Fruit fly (Drosophila melanogaster) whole organism, embryonic: ENCODE results near the gene CG32243.

Source experiments
- Aef1 ChIP-seq: fragments of 200-800 bp; sonication (Bioruptor generic); IDR thresholded peaks from 3 replicates; pipeline ENCODE4 v1.3.6; 2022; ENCODE audit warnings: missing biosample characterization, missing genetic modification characterization
- Asciz ChIP-seq: fragments of 200-800 bp; sonication (Bioruptor generic); optimal IDR thresholded peaks from 2 replicates; lab custom pipeline; 2017; ENCODE audit warnings: missing biosample characterization, mild to moderate bottlenecking, missing genetic modification characterization, missing genetic modification reagents
- C15 ChIP-seq: fragments of 200-800 bp; sonication (Bioruptor generic); IDR thresholded peaks from 3 replicates; pipeline ENCODE4 v1.3.6; 2022; ENCODE audit warnings: missing biosample characterization, missing genetic modification characterization
- CG10267 ChIP-seq: fragments of 200-800 bp; sonication (Bioruptor generic); optimal IDR thresholded peaks from 2 replicates; lab custom pipeline; 2018; ENCODE audit warnings: missing biosample characterization, mild to moderate bottlenecking, missing genetic modification characterization, moderate library complexity
- CG10274 ChIP-seq: fragments of 200-800 bp; sonication (Bioruptor generic); optimal IDR thresholded peaks from 3 replicates; lab custom pipeline; 2017; ENCODE audit warnings: missing biosample characterization, mild to moderate bottlenecking, missing genetic modification characterization
- CG11456 ChIP-seq: fragments of 200-800 bp; sonication (Bioruptor generic); IDR thresholded peaks from 3 replicates; pipeline ENCODE4 v1.3.6; 2022; ENCODE audit warnings: missing biosample characterization, missing genetic modification characterization
- CG11504 ChIP-seq: fragments of 200-800 bp; sonication (Bioruptor generic); optimal IDR thresholded peaks from 3 replicates; lab custom pipeline; 2019; ENCODE audit warnings: missing biosample characterization, mild to moderate bottlenecking, missing genetic modification characterization, moderate library complexity
- CG12391 ChIP-seq: fragments of 200-800 bp; sonication (Bioruptor generic); optimal IDR thresholded peaks from 3 replicates; lab custom pipeline; 2018; ENCODE audit warnings: missing biosample characterization, mild to moderate bottlenecking, missing genetic modification characterization, moderate library complexity
- CG14050 ChIP-seq: fragments of 200-800 bp; sonication (Bioruptor generic); IDR thresholded peaks from 3 replicates; pipeline ENCODE4 v1.3.6; 2022; ENCODE audit warnings: missing biosample characterization, missing genetic modification characterization
- CG15073 ChIP-seq: fragments of 200-800 bp; sonication (Bioruptor generic); optimal IDR thresholded peaks from 2 replicates; lab custom pipeline; 2016; ENCODE audit warnings: missing biosample characterization, missing genetic modification characterization
- CG15514 ChIP-seq: fragments of 200-800 bp; sonication (Bioruptor generic); optimal IDR thresholded peaks from 3 replicates; lab custom pipeline; 2017; ENCODE audit warnings: missing biosample characterization, missing genetic modification characterization, mild to moderate bottlenecking, moderate library complexity, missing genetic modification reagents
- CG16813 ChIP-seq: fragments of 200-800 bp; sonication (Bioruptor generic); IDR thresholded peaks from 3 replicates; pipeline ENCODE4 v1.3.6; 2022; ENCODE audit warnings: missing biosample characterization, missing genetic modification characterization; ENCODE audit not compliant: partially characterized antibody
- CG18011 ChIP-seq: fragments of 200-800 bp; sonication (Bioruptor generic); optimal IDR thresholded peaks from 2 replicates; lab custom pipeline; 2017; ENCODE audit warnings: missing biosample characterization, missing genetic modification characterization, mild to moderate bottlenecking, moderate library complexity, missing genotype
- CG2678 ChIP-seq: fragments of 200-800 bp; sonication (Bioruptor generic); optimal IDR thresholded peaks from 3 replicates; lab custom pipeline; 2019; ENCODE audit warnings: missing biosample characterization, mild to moderate bottlenecking, missing genetic modification characterization, moderate library complexity
- CG2875 ChIP-seq: fragments of 200-800 bp; sonication (Bioruptor generic); optimal IDR thresholded peaks from 2 replicates; lab custom pipeline; 2017; ENCODE audit warnings: missing biosample characterization, mild to moderate bottlenecking, missing genetic modification characterization, missing genetic modification reagents
- CG31441 ChIP-seq: fragments of 200-800 bp; sonication (Bioruptor generic); IDR thresholded peaks from 2 replicates; pipeline ENCODE4 v1.3.6; 2022; ENCODE audit warnings: missing biosample characterization, missing genetic modification characterization
- CG33213 ChIP-seq: fragments of 200-800 bp; sonication (Bioruptor generic); optimal IDR thresholded peaks from 3 replicates; lab custom pipeline; 2016; ENCODE audit warnings: missing biosample characterization, missing genetic modification characterization
- CG8388 ChIP-seq: fragments of 200-800 bp; sonication (Bioruptor generic); optimal IDR thresholded peaks from 2 replicates; lab custom pipeline; 2019; ENCODE audit warnings: missing biosample characterization, mild to moderate bottlenecking, missing genetic modification characterization, moderate library complexity
- CTCF ChIP-seq: fragments of 200-800 bp; sonication (Bioruptor generic); optimal IDR thresholded peaks from 2 replicates; lab custom pipeline; 2017; ENCODE audit warnings: missing biosample characterization, mild to moderate bottlenecking, missing genetic modification characterization, moderate library complexity
- Dfd ChIP-seq, 2 experiments: fragments of >200 bp; optimal IDR thresholded peaks; 2 replicates each; lab custom pipeline; 2017; ENCODE audit warnings: missing biosample characterization in 2 of 2, missing genetic modification characterization in 2 of 2
- E2f1 ChIP-seq: fragments of 200-800 bp; sonication (Bioruptor generic); IDR thresholded peaks from 2 replicates; pipeline ENCODE4 v1.3.6; 2022; ENCODE audit warnings: missing biosample characterization, missing genetic modification characterization
- Eip74EF ChIP-seq, 2 experiments: fragments of 200-800 bp in 1 of 2; fragments of >200 bp in 1 of 2; sonication (Bioruptor generic) in 1 of 2; optimal IDR thresholded peaks; 2 replicates each; lab custom pipeline; 2017 to 2019; ENCODE audit warnings: missing biosample characterization in 2 of 2, missing genetic modification characterization in 2 of 2, mild to moderate bottlenecking in 1 of 2, moderate library complexity in 1 of 2
- Ets97D ChIP-seq: fragments of 200-800 bp; sonication (Bioruptor generic); optimal IDR thresholded peaks from 3 replicates; lab custom pipeline; 2016; ENCODE audit warnings: missing biosample characterization, missing genetic modification characterization
- NFAT ChIP-seq: fragments of 200-800 bp; sonication (Bioruptor generic); IDR thresholded peaks from 2 replicates; pipeline ENCODE4 v1.3.6; 2022; ENCODE audit warnings: missing biosample characterization, missing genetic modification characterization
- Nf-YA ChIP-seq: fragments of 200-800 bp; sonication (Bioruptor generic); IDR thresholded peaks from 2 replicates; pipeline ENCODE4 v1.3.6; 2022; ENCODE audit warnings: missing biosample characterization, missing genetic modification characterization
- Ptx1 ChIP-seq: fragments of 200-800 bp; sonication (Bioruptor generic); IDR thresholded peaks from 2 replicates; pipeline ENCODE4 v1.3.6; 2022; ENCODE audit warnings: missing biosample characterization, missing genetic modification characterization
- Sox100B ChIP-seq: fragments of 200-800 bp; sonication (Bioruptor generic); optimal IDR thresholded peaks from 3 replicates; lab custom pipeline; 2018; ENCODE audit warnings: missing biosample characterization, mild to moderate bottlenecking, missing genetic modification characterization
- ab ChIP-seq: fragments of 200-800 bp; sonication (Bioruptor generic); optimal IDR thresholded peaks from 2 replicates; lab custom pipeline; 2016; ENCODE audit warnings: missing biosample characterization, missing genetic modification characterization
- amos ChIP-seq: fragments of 200-800 bp; sonication (Bioruptor generic); IDR thresholded peaks from 2 replicates; pipeline ENCODE4 v1.3.6; 2022; ENCODE audit warnings: missing biosample characterization, missing genetic modification characterization; ENCODE audit not compliant: partially characterized antibody
- ara ChIP-seq: fragments of 200-800 bp; sonication (Bioruptor generic); IDR thresholded peaks from 2 replicates; pipeline ENCODE4 v1.3.6; 2022; ENCODE audit warnings: missing biosample characterization, missing genetic modification characterization
- cas ChIP-seq: fragments of 200-800 bp; sonication (Bioruptor generic); IDR thresholded peaks from 2 replicates; pipeline ENCODE4 v1.3.6; 2022; ENCODE audit warnings: missing biosample characterization, missing genetic modification characterization
- caup ChIP-seq: fragments of 200-800 bp; sonication (Bioruptor generic); optimal IDR thresholded peaks from 3 replicates; lab custom pipeline; 2017; ENCODE audit warnings: missing biosample characterization, mild to moderate bottlenecking, missing genetic modification characterization, moderate library complexity; ENCODE audit not compliant: severe bottlenecking
- ci ChIP-seq: fragments of 200-800 bp; sonication (Bioruptor generic); IDR thresholded peaks from 3 replicates; pipeline ENCODE4 v1.3.6; 2022; ENCODE audit warnings: missing biosample characterization, missing genetic modification characterization
- crol ChIP-seq: fragments of 200-800 bp; sonication (Bioruptor generic); IDR thresholded peaks from 2 replicates; pipeline ENCODE4 v1.3.6; 2022; ENCODE audit warnings: missing biosample characterization, missing genetic modification characterization
- crp ChIP-seq, 2 experiments: fragments of 200-800 bp; sonication (Bioruptor generic); optimal IDR thresholded peaks; 2 replicates in 1 of 2; 3 replicates in 1 of 2; lab custom pipeline; 2017; ENCODE audit warnings: missing biosample characterization in 2 of 2, missing genetic modification characterization in 2 of 2, mild to moderate bottlenecking in 1 of 2, moderate library complexity in 1 of 2
- dm ChIP-seq: fragments of 200-800 bp; sonication (Bioruptor generic); optimal IDR thresholded peaks from 3 replicates; lab custom pipeline; 2016; ENCODE audit warnings: missing biosample characterization, missing genetic modification characterization
- ftz-f1 ChIP-seq: fragments of 200-800 bp; sonication (Bioruptor generic); optimal IDR thresholded peaks from 2 replicates; lab custom pipeline; 2016; ENCODE audit warnings: missing biosample characterization, missing genetic modification characterization
- ham ChIP-seq: fragments of 200-800 bp; sonication (Bioruptor generic); IDR thresholded peaks from 2 replicates; pipeline ENCODE4 v1.3.6; 2022; ENCODE audit warnings: missing biosample characterization, missing genetic modification characterization
- lmd ChIP-seq: fragments of 200-800 bp; sonication (Bioruptor generic); IDR thresholded peaks from 2 replicates; pipeline ENCODE4 v1.3.6; 2022; ENCODE audit warnings: missing biosample characterization, missing genetic modification characterization
- luna ChIP-seq: fragments of 200-800 bp; sonication (Bioruptor generic); optimal IDR thresholded peaks from 2 replicates; lab custom pipeline; 2016; ENCODE audit warnings: missing biosample characterization, missing genetic modification characterization
- peb ChIP-seq: fragments of 200-800 bp; sonication (Bioruptor generic); IDR thresholded peaks from 2 replicates; pipeline ENCODE4 v1.3.6; 2022; ENCODE audit warnings: missing biosample characterization, missing genetic modification characterization
- pho ChIP-seq: fragments of 200-800 bp; sonication (Bioruptor generic); optimal IDR thresholded peaks from 2 replicates; lab custom pipeline; 2016; ENCODE audit warnings: missing biosample characterization, missing genetic modification characterization
- ssp ChIP-seq: fragments of 200-800 bp; sonication (Bioruptor generic); IDR thresholded peaks from 2 replicates; pipeline ENCODE4 v1.3.6; 2022; ENCODE audit warnings: missing biosample characterization, missing genetic modification characterization
- ttk ChIP-seq: fragments of 200-800 bp; sonication (Bioruptor generic); IDR thresholded peaks from 2 replicates; pipeline ENCODE4 v2.1.2; 2022; ENCODE audit warnings: missing biosample characterization, missing genetic modification characterization
- unpg ChIP-seq: fragments of 200-800 bp; sonication (Bioruptor generic); optimal IDR thresholded peaks from 3 replicates; lab custom pipeline; 2018; ENCODE audit warnings: missing biosample characterization, mild to moderate bottlenecking, missing genetic modification characterization, moderate library complexity

Gene CG32243

dm6 chr3L:4533941-4534340 lies 7.1 kb downstream of the CG32243 start (continued):
- no peak for TF ChIP-seq C15 (GFP tag; lab: Robert Waterston, UW)
- no peak for TF ChIP-seq luna (GFP tag; lab: Kevin White, UChicago)
- peak; percentile 70 for TF ChIP-seq CG2678 (tag; lab: Kevin White, UChicago)
- TF ChIP-seq ftz-f1 (GFP tag; lab: Kevin White, UChicago): no peak
- TF ChIP-seq CG15514 (GFP tag; lab: Kevin White, UChicago): no peak
- TF ChIP-seq cas (GFP tag; lab: Robert Waterston, UW): no peak
- TF ChIP-seq CG16813 (GFP tag; lab: Robert Waterston, UW): no peak
- TF ChIP-seq crp (GFP tag; optimal IDR thresholded peaks at IDR 0.05; lab: Kevin White, UChicago): no peak
- peak; percentile 73 for TF ChIP-seq ci (GFP tag; lab: Robert Waterston, UW)
- peak; percentile 68 for TF ChIP-seq Sox100B (GFP tag; lab: Kevin White, UChicago)
- no peak for TF ChIP-seq pho
- peak; percentile 38; the same call in 1 of the 2 replicates for TF ChIP-seq ara (GFP tag; lab: Robert Waterston, UW)
- no peak for TF ChIP-seq Dfd (GFP tag; optimal IDR thresholded peaks at IDR 0.05; lab: Kevin White, UChicago)
- peak; percentile 25; the same call in 1 of the 3 replicates for TF ChIP-seq CG14050 (GFP tag; lab: Robert Waterston, UW)
- TF ChIP-seq CG18011: no peak
- TF ChIP-seq CG11456 (GFP tag; lab: Robert Waterston, UW): no peak
- TF ChIP-seq unpg (GFP tag; lab: Kevin White, UChicago): peak; percentile 53
- TF ChIP-seq Eip74EF (GFP tag; optimal IDR thresholded peaks at IDR 0.05; lab: Kevin White, UChicago): peak in 1 of 2 experiments; percentile 58
- no peak for TF ChIP-seq ab (GFP tag; lab: Kevin White, UChicago)
- no peak for TF ChIP-seq CTCF (GFP tag; lab: Kevin White, UChicago)
- TF ChIP-seq CG10267 (tag; lab: Kevin White, UChicago): peak; percentile 23
- peak; percentile 37 for TF ChIP-seq CG12391
- TF ChIP-seq NFAT (GFP tag; lab: Robert Waterston, UW): no peak
- TF ChIP-seq CG33213: no peak
- TF ChIP-seq CG10274 (GFP tag; lab: Kevin White, UChicago): no peak
- peak; percentile 53 for TF ChIP-seq Asciz (GFP tag; lab: Kevin White, UChicago)
- no peak for TF ChIP-seq peb (GFP tag; lab: Robert Waterston, UW)
- no peak for TF ChIP-seq CG15073 (GFP tag; lab: Kevin White, UChicago)
- TF ChIP-seq Aef1 (GFP tag; lab: Robert Waterston, UW): peak; percentile 27; the same call in 1 of the 3 replicates
- no peak for TF ChIP-seq crol (GFP tag; lab: Robert Waterston, UW)
- TF ChIP-seq ssp (GFP tag; lab: Robert Waterston, UW): no peak
- TF ChIP-seq CG31441 (GFP tag; lab: Robert Waterston, UW): peak; percentile 77
- TF ChIP-seq ttk (GFP tag; lab: Robert Waterston, UW): peak; percentile 51
- TF ChIP-seq E2f1 (GFP tag; lab: Robert Waterston, UW): 0 out of 2 replicates have a peak, but pooled peaks have one; percentile 15
- no peak for TF ChIP-seq dm (GFP tag; lab: Kevin White, UChicago)
- no peak for TF ChIP-seq ham (GFP tag; lab: Robert Waterston, UW)
- 0 out of 2 replicates have a peak, but pooled peaks have one; percentile 10 for TF ChIP-seq lmd (GFP tag; lab: Robert Waterston, UW)
- TF ChIP-seq Nf-YA (GFP tag; lab: Robert Waterston, UW): 0 out of 2 replicates have a peak, but pooled peaks have one; percentile 16
- TF ChIP-seq amos (GFP tag; lab: Robert Waterston, UW): no peak
- no peak for TF ChIP-seq caup (GFP tag; lab: Kevin White, UChicago)
- TF ChIP-seq CG8388 (GFP tag; lab: Kevin White, UChicago): peak; percentile 13
- peak; percentile 1 for TF ChIP-seq CG2875 (GFP tag; lab: Kevin White, UChicago)
- TF ChIP-seq Ets97D (GFP tag; lab: Kevin White, UChicago): no peak
- TF ChIP-seq CG11504 (tag; lab: Kevin White, UChicago): peak; percentile 81
- peak; percentile 61 for TF ChIP-seq Ptx1 (GFP tag; lab: Robert Waterston, UW)
